Worm (Caenorhabditis elegans) whole organism, L2 larva: ENCODE data around the gene M110.7.

Experiments used
- F13H6.1 ChIP-seq: sonication (generic microtip); optimal IDR thresholded peaks from 2 replicates; lab custom pipeline; 2016; ENCODE audit warnings: missing genetic modification characterization, missing compliant biosample characterization
- ZK546.5 ChIP-seq: sonication (generic microtip); optimal IDR thresholded peaks from 2 replicates; lab custom pipeline; 2017; ENCODE audit warnings: missing biosample characterization, missing genetic modification characterization
- alr-1 ChIP-seq: fragments of 150-350 bp; optimal IDR thresholded peaks from 2 replicates; lab custom pipeline; 2014; ENCODE audit warnings: missing biosample characterization, missing genetic modification characterization
- aly-2 ChIP-seq: fragments of 150-350 bp; optimal IDR thresholded peaks from 2 replicates; lab custom pipeline; 2014; ENCODE audit warnings: missing biosample characterization, missing genetic modification characterization
- ama-1 ChIP-seq: fragments of 150-350 bp; optimal IDR thresholded peaks from 2 replicates; lab custom pipeline; 2018; ENCODE audit warnings: inconsistent platforms
- blmp-1 ChIP-seq: sonication (generic microtip); optimal IDR thresholded peaks from 2 replicates; lab custom pipeline; 2017; ENCODE audit warnings: missing genetic modification characterization, mild to moderate bottlenecking, missing compliant biosample characterization, antibody characterized with exemption, moderate library complexity; ENCODE audit not compliant: insufficient read depth
- ceh-16 ChIP-seq: fragments of 150-350 bp; optimal IDR thresholded peaks from 2 replicates; lab custom pipeline; 2014; ENCODE audit warnings: missing biosample characterization, missing genetic modification characterization
- ceh-82 ChIP-seq: fragments of 150-350 bp; optimal IDR thresholded peaks from 2 replicates; lab custom pipeline; 2014; ENCODE audit warnings: missing biosample characterization, missing genetic modification characterization
- crh-2 ChIP-seq: sonication (generic microtip); optimal IDR thresholded peaks from 2 replicates; lab custom pipeline; 2017; ENCODE audit warnings: missing biosample characterization, missing genetic modification characterization
- egl-27 ChIP-seq: sonication (generic microtip); optimal IDR thresholded peaks from 3 replicates; lab custom pipeline; 2017; ENCODE audit warnings: missing biosample characterization, missing genetic modification reagents, missing genetic modification characterization
- fos-1 ChIP-seq: fragments of 150-350 bp; optimal IDR thresholded peaks from 2 replicates; lab custom pipeline; 2014; ENCODE audit warnings: missing biosample characterization, missing genetic modification characterization
- gmeb-1 ChIP-seq: fragments of 150-350 bp; optimal IDR thresholded peaks from 2 replicates; lab custom pipeline; 2014; ENCODE audit warnings: missing biosample characterization, missing genetic modification characterization
- lin-11 ChIP-seq: fragments of 150-350 bp; sonication (generic microtip); optimal IDR thresholded peaks from 2 replicates; lab custom pipeline; 2014; ENCODE audit warnings: missing biosample characterization, missing genetic modification characterization, inconsistent platforms, mixed read lengths
- lsy-2 ChIP-seq, 2 experiments: fragments of 150-350 bp in 1 of 2; sonication (generic microtip) in 1 of 2; optimal IDR thresholded peaks; 2 replicates each; lab custom pipeline; 2014 to 2017; ENCODE audit warnings: missing biosample characterization in 2 of 2, missing genetic modification characterization in 2 of 2
- mab-5 ChIP-seq: fragments of 150-350 bp; optimal IDR thresholded peaks from 2 replicates; lab custom pipeline; 2014; ENCODE audit warnings: missing biosample characterization, missing genetic modification characterization
- mbf-1 ChIP-seq: sonication (generic microtip); optimal IDR thresholded peaks from 2 replicates; lab custom pipeline; 2017; ENCODE audit warnings: missing biosample characterization, missing genetic modification characterization
- nhr-10 ChIP-seq: sonication (generic microtip); optimal IDR thresholded peaks from 2 replicates; lab custom pipeline; 2017; ENCODE audit warnings: missing biosample characterization, missing genetic modification characterization
- nhr-11 ChIP-seq: fragments of 150-350 bp; optimal IDR thresholded peaks from 2 replicates; lab custom pipeline; 2014; ENCODE audit warnings: missing biosample characterization, missing genetic modification characterization
- nhr-12 ChIP-seq: fragments of 150-350 bp; optimal IDR thresholded peaks from 2 replicates; lab custom pipeline; 2014; ENCODE audit warnings: missing biosample characterization, missing genetic modification characterization
- nhr-129 ChIP-seq: fragments of 150-350 bp; optimal IDR thresholded peaks from 2 replicates; lab custom pipeline; 2014; ENCODE audit warnings: missing biosample characterization, missing genetic modification characterization
- nhr-21 ChIP-seq: fragments of 150-350 bp; optimal IDR thresholded peaks from 2 replicates; lab custom pipeline; 2014; ENCODE audit warnings: missing biosample characterization, missing genetic modification characterization
- nhr-23 ChIP-seq: fragments of 150-350 bp; optimal IDR thresholded peaks from 2 replicates; lab custom pipeline; 2014; ENCODE audit warnings: missing biosample characterization, missing genetic modification reagents, missing genetic modification characterization
- nhr-25 ChIP-seq: fragments of 150-350 bp; sonication (generic microtip); optimal IDR thresholded peaks from 3 replicates; lab custom pipeline; 2014; ENCODE audit warnings: missing biosample characterization, missing genetic modification characterization
- nhr-77 ChIP-seq: fragments of 150-350 bp; optimal IDR thresholded peaks from 2 replicates; lab custom pipeline; 2014; ENCODE audit warnings: missing biosample characterization, missing genetic modification characterization
- peb-1 ChIP-seq: fragments of 150-350 bp; optimal IDR thresholded peaks from 2 replicates; lab custom pipeline; 2014; ENCODE audit warnings: missing biosample characterization, missing genetic modification characterization
- skn-1 ChIP-seq: sonication (generic microtip); optimal IDR thresholded peaks from 2 replicates; lab custom pipeline; 2017; ENCODE audit warnings: missing biosample characterization, missing genetic modification characterization
- sma-3 ChIP-seq: sonication (generic microtip); optimal IDR thresholded peaks from 2 replicates; lab custom pipeline; 2016; ENCODE audit warnings: missing genetic modification reagents, missing genetic modification characterization, missing compliant biosample characterization
- snpc-4 ChIP-seq: fragments of 150-350 bp; optimal IDR thresholded peaks from 2 replicates; lab custom pipeline; 2014; ENCODE audit warnings: missing biosample characterization, missing genetic modification characterization
- unc-39 ChIP-seq: fragments of 150-350 bp; optimal IDR thresholded peaks from 2 replicates; lab custom pipeline; 2014; ENCODE audit warnings: missing biosample characterization, missing genetic modification characterization
- unc-62 ChIP-seq: fragments of 150-350 bp; optimal IDR thresholded peaks from 2 replicates; lab custom pipeline; 2014; ENCODE audit warnings: missing biosample characterization, missing genetic modification reagents, missing genetic modification characterization
- zag-1 ChIP-seq: fragments of 150-350 bp; optimal IDR thresholded peaks from 2 replicates; lab custom pipeline; 2014; ENCODE audit warnings: missing biosample characterization, missing genetic modification characterization
- ztf-1 ChIP-seq: fragments of 200-800 bp; sonication (Bioruptor generic); conservative IDR thresholded peaks from 2 replicates; pipeline ENCODE4 v1.3.6; 2022; ENCODE audit warnings: missing genetic modification characterization, missing compliant biosample characterization

M110.7 gene

ce11 chrII:8230976-8231375 lies 1.6 kb upstream of the M110.7 start, which contains the start of gene M110.9:
TSS of gene M110.9 (plus strand) at chrII:8231276.
- TF ChIP-seq nhr-129 (tag; lab: Kevin White, UChicago): no peak
- no peak for TF ChIP-seq ceh-82
- TF ChIP-seq nhr-23 (tag; lab: Kevin White, UChicago): no peak
- no peak for TF ChIP-seq sma-3
- no peak for TF ChIP-seq nhr-12 (tag; lab: Kevin White, UChicago)
- no peak for TF ChIP-seq nhr-77 (tag; lab: Kevin White, UChicago)
- TF ChIP-seq mbf-1 (tag; lab: Kevin White, UChicago): no peak
- no peak for TF ChIP-seq egl-27 (tag; lab: Kevin White, UChicago)
- TF ChIP-seq crh-2 (tag; lab: Kevin White, UChicago): no peak
- no peak for TF ChIP-seq unc-62 (GFP tag; lab: Kevin White, UChicago)
- no peak for TF ChIP-seq mab-5 (tag; lab: Kevin White, UChicago)
- TF ChIP-seq ZK546.5 (tag; lab: Kevin White, UChicago): no peak
- no peak for TF ChIP-seq F13H6.1 (tag; lab: Kevin White, UChicago)
- no peak for TF ChIP-seq ceh-16
- TF ChIP-seq nhr-10 (tag; lab: Kevin White, UChicago): no peak
- no peak for TF ChIP-seq peb-1 (tag; lab: Kevin White, UChicago)
- no peak for TF ChIP-seq ama-1 (lab: Kevin White, UChicago)
- TF ChIP-seq skn-1 (tag; lab: Kevin White, UChicago): no peak
- TF ChIP-seq aly-2 (tag; lab: Kevin White, UChicago): no peak
- no peak for TF ChIP-seq lsy-2 (tag; optimal IDR thresholded peaks at IDR 0.05; lab: Kevin White, UChicago)

DNA sequence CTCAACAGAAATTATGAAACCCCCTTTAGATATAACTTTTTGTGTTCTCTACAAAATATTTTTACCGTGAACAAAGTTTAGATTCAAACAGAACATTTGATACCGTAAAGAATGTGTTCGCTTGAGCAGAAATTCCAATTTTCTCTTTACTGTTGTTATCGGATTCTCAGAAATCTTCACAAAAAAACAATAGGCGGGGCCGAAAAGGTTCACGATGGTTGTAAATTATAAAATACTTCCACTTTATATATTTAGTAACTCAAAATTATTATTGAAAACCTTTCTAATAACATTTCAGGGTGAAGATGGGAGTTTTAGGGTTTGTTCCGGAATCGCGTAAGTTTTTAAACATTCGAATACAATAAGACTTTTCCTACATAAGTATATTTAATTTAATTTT lies 5.6 kb downstream of the M110.7 start, which contains the start of gene nlp-5:
nlp-5 (plus strand) TSS at position 301 of the 400 bp plus-strand sequence.
- TF ChIP-seq nhr-23 (tag; lab: Kevin White, UChicago) (no peak), ceh-16 (no peak), crh-2 (tag; lab: Kevin White, UChicago) (no peak)
- TF ChIP-seq, all 48 proteins: peak for 0

DNA sequence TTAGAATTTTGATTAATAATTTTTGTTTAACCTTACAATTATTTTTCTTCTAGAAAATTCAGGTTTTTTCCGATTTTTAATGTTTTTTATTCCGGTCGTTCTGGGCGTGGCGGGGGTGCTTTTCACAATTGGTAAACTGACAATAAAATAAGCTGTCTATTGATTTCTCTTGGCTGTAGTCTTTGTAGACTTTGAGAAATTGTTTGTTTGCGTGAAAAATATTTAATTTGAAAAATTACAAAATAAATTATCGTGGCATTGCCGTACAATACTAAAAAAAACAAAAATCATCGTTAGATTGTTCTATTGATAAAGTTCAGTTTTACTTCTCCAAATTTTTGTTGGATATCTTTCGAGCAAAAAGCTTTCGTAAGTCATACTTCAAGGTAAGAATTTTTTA lies 13.9 kb downstream of the M110.7 start, which contains the start of gene F35C11.3:
F35C11.3 (plus strand) TSS at position 301 of the 400 bp plus-strand sequence.
- TF ChIP-seq zag-1: no peak
- TF ChIP-seq nhr-11 (tag; lab: Kevin White, UChicago): no peak
- no peak for TF ChIP-seq egl-27 (tag; lab: Kevin White, UChicago)
- TF ChIP-seq skn-1 (tag; lab: Kevin White, UChicago): no peak
- no peak for TF ChIP-seq peb-1 (tag; lab: Kevin White, UChicago)
- no peak for TF ChIP-seq unc-39 (tag; lab: Kevin White, UChicago)
- TF ChIP-seq ama-1 (lab: Kevin White, UChicago): no peak
- TF ChIP-seq ztf-1 (GFP tag; lab: Robert Waterston, UW): no peak

ce11 chrII:8248745-8249144 lies 16.2 kb downstream of the M110.7 start, which contains the start of the genes F35C11.2 and F35C11.4:
TSS of gene F35C11.2 (minus strand) at chrII:8248834.
TSS of gene F35C11.4 (plus strand) at chrII:8249004.
- TF ChIP-seq egl-27 (tag; lab: Kevin White, UChicago) (no peak), snpc-4 (tag; lab: Kevin White, UChicago) (no peak), fos-1 (tag; lab: Kevin White, UChicago) (peak; percentile 98), ztf-1 (GFP tag; lab: Robert Waterston, UW) (no peak), gmeb-1 (tag; lab: Kevin White, UChicago) (peak; percentile 37), nhr-129 (tag; lab: Kevin White, UChicago) (peak; percentile 2), nhr-21 (tag; lab: Kevin White, UChicago) (no peak), lin-11 (tag; lab: Kevin White, UChicago) (no peak), sma-3 (peak; percentile 31), alr-1 (tag; lab: Kevin White, UChicago) (no peak), nhr-25 (tag; lab: Kevin White, UChicago) (no peak)

- TF ChIP-seq fos-1 (tag; lab: Kevin White, UChicago) (peak; percentile 20), unc-62 (GFP tag; lab: Kevin White, UChicago) (no peak), blmp-1 (tag; lab: Kevin White, UChicago) (no peak)
- TF ChIP-seq, all 48 proteins: peak for 1
Measured at ce11 chrII:8249710-8250109, 17.1 kb downstream of the M110.7 start.
